Worm (Caenorhabditis elegans) whole organism, midembryonic: Measurements from ENCODE around the gene T23F11.6.

Experiments
- T22C8.4 ChIP-seq: fragments of 200-800 bp; sonication (Bioruptor generic); IDR thresholded peaks from 2 replicates; pipeline ENCODE4 v1.3.6; 2022; ENCODE audit warnings: missing genetic modification characterization, missing compliant biosample characterization
- flt-1 ChIP-seq: fragments of 200-800 bp; sonication (Bioruptor generic); IDR thresholded peaks from 2 replicates; pipeline ENCODE4 v1.3.6; 2022; ENCODE audit warnings: missing genetic modification characterization, missing compliant biosample characterization
- klf-2 ChIP-seq: fragments of 200-800 bp; sonication (Bioruptor generic); conservative IDR thresholded peaks from 2 replicates; pipeline ENCODE4 v1.3.6; 2022; ENCODE audit warnings: missing genetic modification reagents, missing genetic modification characterization, missing compliant biosample characterization
- med-1 ChIP-seq: sonication (generic microtip); optimal IDR thresholded peaks from 2 replicates; lab custom pipeline; 2017; ENCODE audit warnings: missing genetic modification characterization, mild to moderate bottlenecking, missing compliant biosample characterization, antibody characterized with exemption, missing genetic modification reagents; ENCODE audit not compliant: insufficient read depth
- ref-1 ChIP-seq: fragments of 200-800 bp; sonication (Bioruptor generic); conservative IDR thresholded peaks from 2 replicates; pipeline ENCODE4 v1.3.6; 2022; ENCODE audit warnings: missing genetic modification reagents, missing genetic modification characterization, missing compliant biosample characterization

DNA sequence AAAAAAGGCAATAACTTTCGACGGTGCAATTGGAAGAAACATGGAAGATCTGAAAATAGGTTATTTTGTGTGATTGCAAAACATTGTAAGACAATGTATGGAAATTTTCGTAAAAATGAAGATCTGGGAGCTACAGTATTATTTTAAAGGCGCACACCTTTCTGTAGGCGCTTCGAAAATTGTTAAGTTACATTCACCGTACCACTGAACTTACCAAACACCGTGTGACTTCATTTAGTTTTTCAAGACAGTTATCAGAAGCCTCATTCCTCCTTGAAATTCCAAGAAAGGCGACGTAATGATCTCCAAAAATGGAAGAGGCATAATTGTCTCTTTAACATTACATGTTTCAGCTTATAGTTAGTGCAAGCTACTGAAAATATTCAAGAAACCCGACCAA, 6.2 kb upstream of the T23F11.6 start:
- no peak for TF ChIP-seq ref-1 (GFP tag; lab: Robert Waterston, UW)
- TF ChIP-seq T22C8.4, result no peak
- TF ChIP-seq flt-1, result no peak
- TF ChIP-seq med-1 (GFP tag; lab: Kevin White, UChicago), result no peak
- no peak for TF ChIP-seq klf-2
